Worm (Caenorhabditis elegans) whole organism, young adult: ENCODE measurements around the gene H38K22.7.

ENCODE experiments used
- F10E7.11 ChIP-seq: sonication (generic microtip); optimal IDR thresholded peaks from 2 replicates; lab custom pipeline; 2017; ENCODE audit warnings: mild to moderate bottlenecking, missing genetic modification characterization, moderate library complexity, missing compliant biosample characterization
- F55B11.4 ChIP-seq: sonication (generic microtip); optimal IDR thresholded peaks from 2 replicates; lab custom pipeline; 2016; ENCODE audit warnings: missing compliant biosample characterization, missing genetic modification characterization, borderline replicate concordance; ENCODE audit not compliant: insufficient read depth
- F57C9.4 ChIP-seq: sonication (generic microtip); optimal IDR thresholded peaks from 2 replicates; lab custom pipeline; 2017; ENCODE audit warnings: mild to moderate bottlenecking, missing genetic modification characterization, missing compliant biosample characterization
- attf-5 ChIP-seq: fragments of 200-800 bp; sonication (Bioruptor generic); optimal IDR thresholded peaks from 2 replicates; lab custom pipeline; 2018; ENCODE audit warnings: mild to moderate bottlenecking, missing genetic modification characterization, missing compliant biosample characterization
- ceh-79 ChIP-seq: sonication (generic microtip); optimal IDR thresholded peaks from 2 replicates; lab custom pipeline; 2017; ENCODE audit warnings: mild to moderate bottlenecking, missing genetic modification characterization, missing compliant biosample characterization
- die-1 ChIP-seq: sonication (generic microtip); optimal IDR thresholded peaks from 2 replicates; lab custom pipeline; 2016; ENCODE audit warnings: missing genotype, mild to moderate bottlenecking, missing genetic modification characterization, missing compliant biosample characterization
- nfya-1 ChIP-seq: sonication (generic microtip); optimal IDR thresholded peaks from 2 replicates; lab custom pipeline; 2017; ENCODE audit warnings: antibody characterized with exemption, missing compliant biosample characterization, missing genetic modification characterization, borderline replicate concordance; ENCODE audit not compliant: insufficient read depth
- snpc-4 ChIP-seq, 5 experiments: fragments of 150-350 bp in 1 of 5; sonication (generic microtip) in 4 of 5; optimal IDR thresholded peaks; 2 replicates each; lab custom pipeline; 2014 to 2018; ENCODE audit warnings: missing genetic modification characterization in 5 of 5, missing biosample characterization in 3 of 5, antibody characterized with exemption in 2 of 5, mild to moderate bottlenecking in 2 of 5, missing compliant biosample characterization in 2 of 5, missing genotype in 2 of 5, moderate library complexity in 2 of 5, missing genetic modification reagents in 1 of 5
- unc-130 ChIP-seq: sonication (generic microtip); optimal IDR thresholded peaks from 2 replicates; lab custom pipeline; 2016; ENCODE audit warnings: missing genetic modification reagents, missing genetic modification characterization, missing compliant biosample characterization
- unc-62 ChIP-seq: fragments of 150-350 bp; optimal IDR thresholded peaks from 2 replicates; lab custom pipeline; 2014; ENCODE audit warnings: missing biosample characterization, missing genetic modification reagents, missing genetic modification characterization
- ztf-26 ChIP-seq: sonication (generic microtip); optimal IDR thresholded peaks from 2 replicates; lab custom pipeline; 2017; ENCODE audit warnings: missing genetic modification characterization, missing compliant biosample characterization

- TF ChIP-seq ceh-79 (no peak), F10E7.11 (no peak), die-1 (tag; lab: Kevin White, UChicago) (no peak), ztf-26 (tag; lab: Kevin White, UChicago) (no peak), snpc-4 (GFP tag; optimal IDR thresholded peaks at IDR 0.05; lab: Kevin White, UChicago) (no peak), snpc-4 (tag; optimal IDR thresholded peaks at IDR 0.05; lab: Kevin White, UChicago) (no peak), attf-5 (GFP tag; lab: Kevin White, UChicago) (no peak), F57C9.4 (tag; lab: Kevin White, UChicago) (no peak), unc-130 (GFP tag; lab: Kevin White, UChicago) (no peak), F55B11.4 (no peak), nfya-1 (no peak), unc-62 (no peak)
These were observed 43.5 kb downstream of the H38K22.7 start, which contains the start of gene ckb-1 for ce11 chrIII:4364974-4365373.
